Worm (Caenorhabditis elegans): Measurements from ENCODE around the gene sel-8.
A peak's percentile ranks its signal among the peaks of the same experiment; 100 is the strongest.

The sel-8 gene

DNA sequence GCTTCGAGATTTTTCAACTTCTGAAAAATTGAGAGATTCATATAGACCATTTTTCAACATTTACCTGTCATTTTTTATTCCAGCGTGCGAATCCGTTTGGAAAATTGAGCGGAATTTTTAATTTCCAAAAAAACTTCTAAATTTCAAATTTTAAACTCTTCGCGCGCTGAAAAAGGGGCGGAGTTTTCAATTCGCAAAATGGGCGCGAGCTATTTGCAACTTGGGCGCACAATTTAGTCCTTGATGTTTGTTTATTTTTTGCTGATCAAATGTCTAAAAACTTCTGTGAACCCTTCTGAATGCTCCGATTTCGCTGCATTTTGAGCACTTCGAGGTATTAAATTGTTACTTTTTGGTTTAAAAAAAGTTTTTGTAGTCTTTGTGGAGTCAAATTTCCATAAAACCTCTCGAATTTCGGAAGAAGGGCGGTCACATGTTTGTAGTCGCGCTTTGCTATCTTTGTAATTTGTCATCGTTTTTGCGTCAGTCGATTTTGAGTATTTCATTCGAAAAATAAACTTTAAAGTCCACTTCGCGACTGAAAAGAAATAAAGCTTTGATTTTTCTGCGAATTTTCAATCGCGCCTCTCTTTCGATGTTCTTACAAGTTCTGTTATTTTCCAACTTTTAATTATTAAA, 23.9 kb upstream of the sel-8 start, which contains the start of the genes madf-8 and gsr-1 (continued):
- peak; percentile 57 for TF ChIP-seq unc-130 (tag; optimal IDR thresholded peaks at IDR 0.05)
- peak; percentile 4 for TF ChIP-seq egl-13 (tag; optimal IDR thresholded peaks at IDR 0.05)
- peak; percentile 28 for TF ChIP-seq fkh-8 (tag; optimal IDR thresholded peaks at IDR 0.05)
- TF ChIP-seq swsn-7 (tag; optimal IDR thresholded peaks at IDR 0.05) = peak; percentile 60
- peak; percentile 8 for TF ChIP-seq nhr-11 (tag; optimal IDR thresholded peaks at IDR 0.05)
- TF ChIP-seq snu-23 (GFP tag; optimal IDR thresholded peaks at IDR 0.05) = peak; percentile 59
- peak; percentile 62 for TF ChIP-seq nhr-19 (GFP tag; conservative IDR thresholded peaks at IDR 0.05)
- TF ChIP-seq unc-86 (tag; optimal IDR thresholded peaks at IDR 0.05) = peak; percentile 17
- TF ChIP-seq fos-1 (tag; optimal IDR thresholded peaks at IDR 0.05) = no peak
- peak; percentile 77 to 84 for TF ChIP-seq lin-35 (GFP tag; optimal IDR thresholded peaks at IDR 0.05)
- TF ChIP-seq mdl-1 (tag; optimal IDR thresholded peaks at IDR 0.05) = peak in 1 of 2 experiments; percentile 33
- TF ChIP-seq dsc-1 (tag; optimal IDR thresholded peaks at IDR 0.05) = peak; percentile 67
- TF ChIP-seq ceh-82 (tag; optimal IDR thresholded peaks at IDR 0.05) = peak; percentile 40 to 49 (median 43)
- TF ChIP-seq ztf-11 (tag; optimal IDR thresholded peaks at IDR 0.05) = peak in 1 of 2 experiments; percentile 26

DNA sequence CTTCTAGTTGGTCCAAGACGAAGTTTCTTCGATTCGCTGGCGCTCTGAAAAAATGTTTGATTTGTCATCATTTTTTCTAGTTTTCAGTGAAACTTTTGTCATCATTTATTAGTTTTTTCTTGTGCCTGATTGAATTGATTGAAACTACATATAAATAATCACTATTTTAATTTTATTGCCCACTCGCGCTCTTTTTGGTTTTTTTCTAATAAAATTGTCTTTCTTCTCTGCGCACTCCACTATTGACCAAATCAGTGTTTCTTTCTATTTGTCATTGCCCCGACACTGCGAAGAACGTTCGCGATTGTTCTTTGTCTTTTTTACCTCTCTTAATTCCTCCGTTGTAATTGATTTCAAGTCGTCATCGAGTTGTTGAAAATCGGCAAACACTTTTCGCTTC, 23.3 kb upstream of the sel-8 start:
- TF ChIP-seq pax-3 (tag; optimal IDR thresholded peaks at IDR 0.05) = no peak
- no peak for TF ChIP-seq hlh-4 (tag; optimal IDR thresholded peaks at IDR 0.05)
- peak; percentile 24 for TF ChIP-seq mep-1 (tag; optimal IDR thresholded peaks at IDR 0.05)
- TF ChIP-seq skn-1 (tag; optimal IDR thresholded peaks at IDR 0.05) = peak; percentile 53
- TF ChIP-seq lin-14 (GFP tag; optimal IDR thresholded peaks at IDR 0.05) = peak; percentile 28
- TF ChIP-seq blmp-1 (tag; optimal IDR thresholded peaks at IDR 0.05) = peak; percentile 19
- TF ChIP-seq lin-15B (tag; optimal IDR thresholded peaks at IDR 0.05) = no peak

DNA sequence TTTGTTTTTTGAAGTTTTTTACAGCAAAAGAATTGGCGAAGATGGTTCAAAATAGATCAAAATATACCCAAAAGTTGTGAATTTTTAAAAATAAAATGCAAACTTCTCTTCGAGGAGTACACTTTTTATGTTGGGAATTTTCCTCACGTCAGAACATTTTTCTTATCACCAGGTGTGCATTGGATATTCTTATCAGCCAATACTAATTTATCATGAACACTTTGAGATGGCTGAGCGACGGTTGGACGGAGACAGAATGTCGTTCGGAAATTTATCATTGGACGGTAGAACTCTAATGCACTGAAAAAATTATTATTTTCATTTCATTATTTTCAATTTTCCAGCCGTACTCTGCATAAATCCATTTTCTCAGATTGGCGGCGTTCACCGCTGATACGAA, 22.4 kb upstream of the sel-8 start:
- TF ChIP-seq ztf-11 (tag; optimal IDR thresholded peaks at IDR 0.05) (no peak), hpl-2 (GFP tag; optimal IDR thresholded peaks at IDR 0.05) (no peak), lin-14 (GFP tag; optimal IDR thresholded peaks at IDR 0.05) (no peak), unc-30 (tag; optimal IDR thresholded peaks at IDR 0.05) (no peak), sox-4 (tag; optimal IDR thresholded peaks at IDR 0.05) (no peak), unc-86 (tag; optimal IDR thresholded peaks at IDR 0.05) (no peak), nhr-90 (tag; optimal IDR thresholded peaks at IDR 0.05; ENCODE audit: poor library complexity) (no peak), isw-1 (GFP tag; IDR thresholded peaks at IDR 0.05) (no peak), swsn-7 (tag; optimal IDR thresholded peaks at IDR 0.05) (no peak), nhr-237 (tag; optimal IDR thresholded peaks at IDR 0.05) (no peak), nhr-85 (tag) (no peak)

DNA sequence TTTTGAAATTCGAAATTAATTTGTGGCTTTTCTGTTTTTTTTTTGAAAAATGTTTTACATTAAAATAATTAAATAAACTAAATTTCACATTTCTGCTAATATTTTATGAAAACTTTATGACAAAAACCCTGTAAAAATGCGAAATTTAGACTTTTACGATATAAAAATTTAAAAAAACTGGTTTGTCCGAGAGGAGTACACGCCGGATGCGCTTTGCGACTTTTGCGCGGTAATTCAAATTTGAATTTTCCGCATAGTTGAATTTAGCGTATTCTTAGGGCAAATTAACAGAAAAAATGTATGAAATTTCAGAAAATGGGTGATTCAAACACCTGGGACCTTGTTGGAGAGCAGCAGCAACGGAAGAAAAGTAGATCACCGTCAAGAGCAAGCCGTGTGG, 17.1 kb upstream of the sel-8 start, which contains the start of gene unc-93:
Gene unc-93, plus strand, starts transcription at position 301 of the 400 bp plus-strand sequence.
- TF ChIP-seq fos-1 (tag; optimal IDR thresholded peaks at IDR 0.05) (no peak), dpl-1 (GFP tag; optimal IDR thresholded peaks at IDR 0.05) (peak in 1 of 3 experiments; percentile 0), nhr-90 (tag; optimal IDR thresholded peaks at IDR 0.05; ENCODE audit: poor library complexity) (no peak), efl-1 (optimal IDR thresholded peaks at IDR 0.05) (no peak), efl-1 (GFP tag; optimal IDR thresholded peaks at IDR 0.05 in 1 of 2) (peak in 1 of 2 experiments; percentile 20)

DNA sequence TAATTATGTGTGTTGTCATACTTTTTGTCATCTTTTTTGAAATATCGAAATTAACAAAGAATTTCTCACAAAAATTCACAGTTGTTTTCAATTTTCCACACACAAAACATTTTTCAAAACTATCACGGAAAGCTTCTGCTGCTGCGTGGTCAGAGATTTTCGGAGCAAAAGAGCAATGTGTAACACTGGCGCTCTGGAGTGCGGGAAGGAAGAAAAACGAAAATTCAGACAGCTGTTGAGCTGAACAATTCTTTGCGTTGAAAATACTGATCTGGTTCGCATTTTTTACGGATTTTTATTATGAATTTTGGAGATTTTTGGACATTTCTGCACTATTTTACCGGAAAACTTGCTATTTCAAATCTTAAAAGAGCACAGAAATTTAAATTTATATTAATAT, 16.7 kb upstream of the sel-8 start:
- TF ChIP-seq mef-2 (tag; optimal IDR thresholded peaks at IDR 0.05) (no peak), snpc-4 (tag; optimal IDR thresholded peaks at IDR 0.05) (no peak), nhr-84 (tag; optimal IDR thresholded peaks at IDR 0.05) (no peak), dsc-1 (tag; optimal IDR thresholded peaks at IDR 0.05) (peak; percentile 20), ceh-63 (GFP tag; optimal IDR thresholded peaks at IDR 0.05) (no peak), Y116A8C.19 (tag; optimal IDR thresholded peaks at IDR 0.05; ENCODE audit: borderline replicate concordance) (no peak), nhr-20 (tag; optimal IDR thresholded peaks at IDR 0.05) (no peak)
